Fruit fly (Drosophila melanogaster) whole organism, wandering third instar larva: ENCODE data around the gene CG18563.

Source experiments
- Abd-B ChIP-seq: fragments of >200 bp; optimal IDR thresholded peaks from 2 replicates; lab custom pipeline; 2017; ENCODE audit warnings: missing biosample characterization, missing genetic modification characterization
- CG32264 ChIP-seq: fragments of 200-800 bp; sonication (Bioruptor generic); optimal IDR thresholded peaks from 2 replicates; lab custom pipeline; 2016; ENCODE audit warnings: missing biosample characterization, missing genetic modification characterization
- CG9705 ChIP-seq: fragments of 200-800 bp; sonication (Bioruptor generic); optimal IDR thresholded peaks from 2 replicates; lab custom pipeline; 2018; ENCODE audit warnings: missing biosample characterization, mild to moderate bottlenecking, missing genetic modification characterization
- CrebA ChIP-seq: fragments of 200-800 bp; sonication (Bioruptor generic); optimal IDR thresholded peaks from 2 replicates; lab custom pipeline; 2016; ENCODE audit warnings: missing biosample characterization, mild to moderate bottlenecking, missing genetic modification characterization, borderline replicate concordance
- Dfd ChIP-seq: fragments of >200 bp; optimal IDR thresholded peaks from 2 replicates; lab custom pipeline; 2017; ENCODE audit warnings: missing biosample characterization, missing genetic modification characterization
- Dif ChIP-seq: fragments of 200-275, 200-300 bp; sonication (Bioruptor generic); optimal IDR thresholded peaks from 2 replicates; lab custom pipeline; 2018; ENCODE audit warnings: missing biosample characterization, missing genetic modification characterization; ENCODE audit not compliant: partially characterized antibody
- GATAd ChIP-seq: sonication (Bioruptor generic); optimal IDR thresholded peaks from 2 replicates; lab custom pipeline; 2016; ENCODE audit warnings: missing biosample characterization, missing genetic modification characterization
- HLH106 ChIP-seq: fragments of 200-800 bp; optimal IDR thresholded peaks from 3 replicates; lab custom pipeline; 2019; ENCODE audit warnings: missing biosample characterization, mild to moderate bottlenecking, missing genetic modification characterization, moderate library complexity
- Hnf4 ChIP-seq: fragments of 200-800 bp; sonication (Bioruptor generic); optimal IDR thresholded peaks from 2 replicates; lab custom pipeline; 2016; ENCODE audit warnings: missing biosample characterization, mild to moderate bottlenecking, missing genetic modification characterization
- Hr78 ChIP-seq: fragments of >200 bp; optimal IDR thresholded peaks from 2 replicates; lab custom pipeline; 2017; ENCODE audit warnings: missing biosample characterization, missing genetic modification characterization
- Hr83 ChIP-seq: fragments of 200-300 bp; sonication (Bioruptor generic); optimal IDR thresholded peaks from 2 replicates; lab custom pipeline; 2016; ENCODE audit warnings: missing biosample characterization, mild to moderate bottlenecking, missing genetic modification characterization, moderate library complexity; ENCODE audit not compliant: poor library complexity, severe bottlenecking
- Jra ChIP-seq: sonication (Bioruptor generic); optimal IDR thresholded peaks from 2 replicates; lab custom pipeline; 2016; ENCODE audit warnings: missing biosample characterization, missing genetic modification characterization
- Mio ChIP-seq: sonication (Bioruptor generic); optimal IDR thresholded peaks from 2 replicates; lab custom pipeline; 2016; ENCODE audit warnings: missing biosample characterization, missing genetic modification characterization
- Myc ChIP-seq: fragments of >200 bp; optimal IDR thresholded peaks from 2 replicates; lab custom pipeline; 2017
- N ChIP-seq: fragments of >200 bp; optimal IDR thresholded peaks from 2 replicates; lab custom pipeline; 2018; ENCODE audit warnings: missing biosample characterization, missing external identifiers, missing genetic modification characterization
- OdsH ChIP-seq: fragments of 200-800 bp; sonication (Bioruptor generic); optimal IDR thresholded peaks from 2 replicates; lab custom pipeline; 2016; ENCODE audit warnings: missing biosample characterization, mild to moderate bottlenecking, missing genetic modification characterization
- Rel ChIP-seq, 2 experiments: fragments of 200-800 bp; sonication (Bioruptor generic) in 1 of 2; optimal IDR thresholded peaks; 2 replicates in 1 of 2; 3 replicates in 1 of 2; lab custom pipeline; 2016 to 2019; ENCODE audit warnings: mild to moderate bottlenecking in 2 of 2, missing biosample characterization in 2 of 2, missing genetic modification characterization in 2 of 2, moderate library complexity in 1 of 2
- Sp1 ChIP-seq: fragments of 200-800 bp; sonication (Bioruptor generic); optimal IDR thresholded peaks from 3 replicates; lab custom pipeline; 2019; ENCODE audit warnings: missing biosample characterization, mild to moderate bottlenecking, missing genetic modification characterization, moderate library complexity
- Vsx2 ChIP-seq: fragments of 200-300, 225-300 bp; sonication (Bioruptor generic); optimal IDR thresholded peaks from 2 replicates; lab custom pipeline; 2018; ENCODE audit warnings: missing biosample characterization, missing genetic modification characterization; ENCODE audit not compliant: partially characterized antibody
- br ChIP-seq: fragments of 200-800 bp; sonication (Bioruptor generic); optimal IDR thresholded peaks from 2 replicates; lab custom pipeline; 2016; ENCODE audit warnings: missing biosample characterization, missing genetic modification characterization
- brk ChIP-seq: fragments of 200-800 bp; sonication (Bioruptor generic); optimal IDR thresholded peaks from 2 replicates; lab custom pipeline; 2016; ENCODE audit warnings: missing biosample characterization, mild to moderate bottlenecking, missing genetic modification characterization
- dl ChIP-seq, 2 experiments: fragments of 175-275, 200-275 bp in 1 of 2; fragments of 200-275 bp in 1 of 2; sonication (Bioruptor generic); optimal IDR thresholded peaks; lab custom pipeline; 2018; ENCODE audit warnings: mild to moderate bottlenecking in 2 of 2, missing biosample characterization in 2 of 2, missing genetic modification characterization in 2 of 2, moderate library complexity in 2 of 2; ENCODE audit not compliant: partially characterized antibody in 2 of 2, insufficient read depth in 1 of 2
- dmrt93B ChIP-seq: fragments of 200-800 bp; sonication (Bioruptor generic); optimal IDR thresholded peaks from 2 replicates; lab custom pipeline; 2018; ENCODE audit warnings: missing biosample characterization, mild to moderate bottlenecking, missing genetic modification characterization
- dsf ChIP-seq: sonication (Bioruptor generic); optimal IDR thresholded peaks from 2 replicates; lab custom pipeline; 2016; ENCODE audit warnings: missing biosample characterization, missing genetic modification characterization, borderline replicate concordance
- ey ChIP-seq: fragments of 200-800 bp; sonication (Bioruptor generic); optimal IDR thresholded peaks from 2 replicates; lab custom pipeline; 2016; ENCODE audit warnings: missing biosample characterization, missing genetic modification characterization
- foxo ChIP-seq, 2 experiments: fragments of 200-800 bp; sonication (Bioruptor generic); optimal IDR thresholded peaks; 2 replicates in 1 of 2; 3 replicates in 1 of 2; lab custom pipeline; 2016 to 2017; ENCODE audit warnings: missing biosample characterization in 2 of 2, missing genetic modification characterization in 2 of 2
- fru ChIP-seq: fragments of 200-800 bp; sonication (Bioruptor generic); optimal IDR thresholded peaks from 3 replicates; lab custom pipeline; 2016; ENCODE audit warnings: missing biosample characterization, mild to moderate bottlenecking, missing genetic modification characterization
- h ChIP-seq: fragments of 200-800 bp; sonication (Bioruptor generic); optimal IDR thresholded peaks from 3 replicates; lab custom pipeline; 2016; ENCODE audit warnings: missing biosample characterization, mild to moderate bottlenecking, missing genetic modification characterization
- jim ChIP-seq: fragments of 175-275, 200-325 bp; sonication (Bioruptor generic); optimal IDR thresholded peaks from 2 replicates; lab custom pipeline; 2016; ENCODE audit warnings: missing biosample characterization, mild to moderate bottlenecking, missing genetic modification characterization
- lola ChIP-seq: fragments of >200 bp; optimal IDR thresholded peaks from 2 replicates; lab custom pipeline; 2017; ENCODE audit warnings: missing biosample characterization, missing genetic modification characterization
- pan ChIP-seq: fragments of >200 bp; optimal IDR thresholded peaks from 2 replicates; lab custom pipeline; 2017
- psq ChIP-seq: fragments of 200-800 bp; sonication (Bioruptor generic); optimal IDR thresholded peaks from 3 replicates; lab custom pipeline; 2017; ENCODE audit warnings: missing biosample characterization, mild to moderate bottlenecking, missing genetic modification characterization, moderate library complexity
- rgr ChIP-seq: fragments of 200-800 bp; sonication (Bioruptor generic); optimal IDR thresholded peaks from 3 replicates; lab custom pipeline; 2016; ENCODE audit warnings: missing biosample characterization, mild to moderate bottlenecking, missing genetic modification characterization
- sage ChIP-seq: fragments of 200-800 bp; sonication (Bioruptor generic); optimal IDR thresholded peaks from 2 replicates; lab custom pipeline; 2016; ENCODE audit warnings: missing biosample characterization, mild to moderate bottlenecking, missing genetic modification characterization
- sv ChIP-seq: fragments of 200-800 bp; sonication (Bioruptor generic); optimal IDR thresholded peaks from 3 replicates; lab custom pipeline; 2016; ENCODE audit warnings: missing biosample characterization, missing genetic modification characterization
- tai ChIP-seq: sonication (Bioruptor generic); optimal IDR thresholded peaks from 2 replicates; lab custom pipeline; 2016; ENCODE audit warnings: missing biosample characterization, missing genetic modification characterization
- usp ChIP-seq: fragments of >200 bp; optimal IDR thresholded peaks from 2 replicates; lab custom pipeline; 2017; ENCODE audit warnings: missing biosample characterization, missing genetic modification characterization
- woc ChIP-seq: sonication (Bioruptor generic); optimal IDR thresholded peaks from 2 replicates; lab custom pipeline; 2016; ENCODE audit warnings: missing biosample characterization, mild to moderate bottlenecking, missing genetic modification characterization

Gene CG18563

dm6 chr2L:17427929-17428456, 29.9 kb downstream of the CG18563 start:
- TF ChIP-seq Abd-B (GFP tag; lab: Kevin White, UChicago) (no peak), rgr (GFP tag; lab: Kevin White, UChicago) (peak; percentile 33), Mio (no peak), Dif (GFP tag; lab: Kevin White, UChicago) (peak; percentile 93), Vsx2 (GFP tag; lab: Kevin White, UChicago) (no peak), Dfd (no peak), HLH106 (tag; lab: Kevin White, UChicago) (no peak), foxo (GFP tag; optimal IDR thresholded peaks at IDR 0.05; lab: Kevin White, UChicago) (peak in 1 of 2 experiments; percentile 8), tai (GFP tag; lab: Kevin White, UChicago) (no peak), dsf (no peak), usp (GFP tag; lab: Kevin White, UChicago) (no peak), Hr78 (no peak), sage (GFP tag; lab: Kevin White, UChicago) (no peak), jim (no peak), CG9705 (no peak), N (GFP tag; lab: Kevin White, UChicago) (no peak), lola (GFP tag; lab: Kevin White, UChicago) (no peak), OdsH (GFP tag; lab: Kevin White, UChicago) (no peak), psq (GFP tag; lab: Kevin White, UChicago) (peak; percentile 24), Sp1 (GFP tag; lab: Kevin White, UChicago) (peak; percentile 20), CrebA (peak; percentile 50), woc (GFP tag; lab: Kevin White, UChicago) (no peak), dmrt93B (GFP tag; lab: Kevin White, UChicago) (no peak), pan (lab: Kevin White, UChicago) (no peak), CG32264 (GFP tag; lab: Kevin White, UChicago) (no peak), Rel (GFP tag; optimal IDR thresholded peaks at IDR 0.05; lab: Kevin White, UChicago) (peak; percentile 41), Rel (tag; optimal IDR thresholded peaks at IDR 0.05; lab: Kevin White, UChicago) (peak; percentile 61), GATAd (GFP tag; lab: Kevin White, UChicago) (no peak), Jra (no peak), dl (GFP tag; optimal IDR thresholded peaks at IDR 0.05; lab: Kevin White, UChicago; ENCODE audit: insufficient read depth in 1 of 2, partially characterized antibody in 2 of 2) (peak; percentile 78 to 83), h (GFP tag; lab: Kevin White, UChicago) (peak; percentile 86), brk (peak; percentile 8), ey (GFP tag; lab: Kevin White, UChicago) (no peak), br (GFP tag; lab: Kevin White, UChicago) (peak; percentile 41), sv (no peak), Myc (lab: Kevin White, UChicago) (no peak), Hr83 (no peak), Hnf4 (GFP tag; lab: Kevin White, UChicago) (peak; percentile 39), fru (GFP tag; lab: Kevin White, UChicago) (peak; percentile 8)

DNA sequence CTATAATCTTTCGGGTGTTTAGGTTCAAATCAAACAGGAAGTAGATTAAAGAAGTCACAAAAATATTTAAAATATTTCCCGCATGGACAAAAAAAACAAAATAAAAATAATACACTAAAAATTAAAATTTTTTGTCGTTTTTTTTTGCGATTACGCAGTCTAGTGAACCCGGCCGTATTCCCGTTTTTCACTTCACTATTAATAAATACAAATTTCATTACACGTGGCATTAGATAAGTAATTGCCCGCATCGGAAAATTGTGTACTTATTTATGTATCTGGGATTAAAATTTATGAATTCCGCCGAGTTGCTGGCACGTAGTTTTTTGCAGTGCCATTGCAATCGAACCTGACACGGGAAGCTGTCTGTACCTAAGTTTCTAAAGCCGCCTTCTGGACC, 30.7 kb downstream of the CG18563 start:
- no peak for TF ChIP-seq Hnf4 (GFP tag; lab: Kevin White, UChicago)
- peak in 1 of 2 experiments; percentile 3 for TF ChIP-seq foxo (GFP tag; optimal IDR thresholded peaks at IDR 0.05; lab: Kevin White, UChicago)
- peak; percentile 8 for TF ChIP-seq ey (GFP tag; lab: Kevin White, UChicago)
- peak; percentile 1 for TF ChIP-seq fru (GFP tag; lab: Kevin White, UChicago)

dm6 chr2L:17425412-17425811, 32.4 kb downstream of the CG18563 start:
- TF ChIP-seq pan (lab: Kevin White, UChicago) (no peak), Rel (GFP tag; optimal IDR thresholded peaks at IDR 0.05; lab: Kevin White, UChicago) (no peak), Rel (tag; optimal IDR thresholded peaks at IDR 0.05; lab: Kevin White, UChicago) (peak; percentile 84)
- TF ChIP-seq, all 38 proteins: peak for 1
